Worm (Caenorhabditis elegans) whole organism, early embryonic: ENCODE results near the gene F59A1.18.

Experiments used
- B0310.2 ChIP-seq: sonication (generic microtip); optimal IDR thresholded peaks from 2 replicates; lab custom pipeline; 2016; ENCODE audit warnings: mild to moderate bottlenecking, missing genetic modification characterization, missing compliant biosample characterization
- F13C5.2 ChIP-seq: sonication (generic microtip); optimal IDR thresholded peaks from 2 replicates; lab custom pipeline; 2017; ENCODE audit warnings: mild to moderate bottlenecking, missing genetic modification characterization, inconsistent platforms, missing compliant biosample characterization
- aly-1 ChIP-seq: sonication (generic microtip); optimal IDR thresholded peaks from 2 replicates; lab custom pipeline; 2016; ENCODE audit warnings: missing genetic modification characterization, missing compliant biosample characterization
- ama-1 ChIP-seq: fragments of 150-350 bp; optimal IDR thresholded peaks from 2 replicates; lab custom pipeline; 2014
- ceh-13 ChIP-seq: fragments of 200-800 bp; sonication (Bioruptor generic); optimal IDR thresholded peaks from 2 replicates; lab custom pipeline; 2018; ENCODE audit warnings: mild to moderate bottlenecking, missing genetic modification characterization, missing compliant biosample characterization
- flt-1 ChIP-seq: fragments of 200-800 bp; sonication (Bioruptor generic); IDR thresholded peaks from 2 replicates; pipeline ENCODE4 v1.3.6; 2022; ENCODE audit warnings: missing genetic modification characterization, missing compliant biosample characterization
- hmbx-1 ChIP-seq: sonication (generic microtip); optimal IDR thresholded peaks from 2 replicates; lab custom pipeline; 2016; ENCODE audit warnings: mild to moderate bottlenecking, missing genetic modification characterization, missing compliant biosample characterization
- hmg-4 ChIP-seq: fragments of 200-800 bp; sonication (Bioruptor generic); optimal IDR thresholded peaks from 2 replicates; lab custom pipeline; 2018; ENCODE audit warnings: mild to moderate bottlenecking, missing genetic modification characterization, missing compliant biosample characterization
- hnd-1 ChIP-seq: sonication (generic microtip); optimal IDR thresholded peaks from 2 replicates; lab custom pipeline; 2016; ENCODE audit warnings: missing genetic modification characterization, missing compliant biosample characterization
- pes-1 ChIP-seq: fragments of 200-800 bp; sonication (Bioruptor generic); IDR thresholded peaks from 2 replicates; pipeline ENCODE4 v1.3.6; 2022; ENCODE audit warnings: missing genetic modification reagents, missing genetic modification characterization, missing compliant biosample characterization
- sea-1 ChIP-seq: fragments of 200-800 bp; sonication (Bioruptor generic); conservative IDR thresholded peaks from 2 replicates; pipeline ENCODE4 v1.3.6; 2022; ENCODE audit warnings: missing genetic modification characterization, missing compliant biosample characterization
- tbx-11 ChIP-seq: fragments of 200-800 bp; sonication (Bioruptor generic); IDR thresholded peaks from 2 replicates; pipeline ENCODE4 v1.3.6; 2022; ENCODE audit warnings: missing genetic modification characterization, missing compliant biosample characterization
- tbx-37 ChIP-seq: fragments of 200-800 bp; sonication (Bioruptor generic); conservative IDR thresholded peaks from 2 replicates; pipeline ENCODE4 v1.3.6; 2022; ENCODE audit warnings: missing genetic modification reagents, missing genetic modification characterization, missing compliant biosample characterization
- tra-4 ChIP-seq: sonication (generic microtip); optimal IDR thresholded peaks from 2 replicates; lab custom pipeline; 2017; ENCODE audit warnings: missing genetic modification characterization, missing compliant biosample characterization

- TF ChIP-seq sea-1 (GFP tag; lab: Robert Waterston, UW): no peak
- no peak for TF ChIP-seq aly-1 (tag; lab: Kevin White, UChicago)
- no peak for TF ChIP-seq ceh-13
- no peak for TF ChIP-seq B0310.2
- TF ChIP-seq ama-1: no peak
- TF ChIP-seq hmbx-1 (tag; lab: Kevin White, UChicago): no peak
- TF ChIP-seq tbx-37 (GFP tag; lab: Robert Waterston, UW): no peak
- no peak for TF ChIP-seq pes-1 (GFP tag; lab: Robert Waterston, UW)
- no peak for TF ChIP-seq tra-4 (tag; lab: Kevin White, UChicago)
- TF ChIP-seq flt-1 (GFP tag; lab: Robert Waterston, UW): no peak
- no peak for TF ChIP-seq F13C5.2
- no peak for TF ChIP-seq tbx-11
- no peak for TF ChIP-seq hnd-1
- TF ChIP-seq hmg-4 (GFP tag; lab: Kevin White, UChicago): no peak
Observed at ce11 chrV:17705814-17706213, 19.1 kb upstream of the F59A1.18 start, which contains the start of gene W06D12.6.
